Worm (Caenorhabditis elegans): ENCODE results near the gene ilcr-2.

- TF ChIP-seq zag-1 (tag; optimal IDR thresholded peaks at IDR 0.05): no peak
- no peak for TF ChIP-seq fos-1 (tag; optimal IDR thresholded peaks at IDR 0.05)
- TF ChIP-seq lin-39 (tag; optimal IDR thresholded peaks at IDR 0.05): no peak
- no peak for TF ChIP-seq ctbp-1 (GFP tag; IDR thresholded peaks at IDR 0.05)
- no peak for TF ChIP-seq lin-13 (GFP tag; optimal IDR thresholded peaks at IDR 0.05)
- TF ChIP-seq lsy-2 (tag; optimal IDR thresholded peaks at IDR 0.05): no peak
- TF ChIP-seq nhr-237 (tag; optimal IDR thresholded peaks at IDR 0.05): no peak
- TF ChIP-seq tra-1 (GFP tag; IDR thresholded peaks at IDR 0.05): no peak
- TF ChIP-seq lir-3 (tag; optimal IDR thresholded peaks at IDR 0.05): no peak
- TF ChIP-seq unc-130 (GFP tag; optimal IDR thresholded peaks at IDR 0.05): no peak
- no peak for TF ChIP-seq sdz-12 (GFP tag; optimal IDR thresholded peaks at IDR 0.05)
- no peak for TF ChIP-seq F49E8.2 (tag; optimal IDR thresholded peaks at IDR 0.05; ENCODE audit: borderline replicate concordance)
Measured at ce11 chrII:5458683-5459410, 16.2 kb upstream of the ilcr-2 start.
